Fruit fly (Drosophila melanogaster) whole organism, prepupa: ENCODE results near the gene Coq8.

Experiments used
- Blimp-1 ChIP-seq: fragments of 200-800 bp; sonication (Bioruptor generic); optimal IDR thresholded peaks from 3 replicates; lab custom pipeline; 2017; ENCODE audit warnings: missing biosample characterization, missing genetic modification characterization, mild to moderate bottlenecking, moderate library complexity, missing genetic modification reagents
- CG10631 ChIP-seq: fragments of 200-800 bp; sonication (Bioruptor generic); optimal IDR thresholded peaks from 2 replicates; lab custom pipeline; 2016; ENCODE audit warnings: missing biosample characterization, missing genetic modification characterization
- CG10669 ChIP-seq: fragments of 200-800 bp; sonication (Bioruptor generic); optimal IDR thresholded peaks from 3 replicates; lab custom pipeline; 2018; ENCODE audit warnings: missing biosample characterization, mild to moderate bottlenecking, missing genetic modification characterization, moderate library complexity
- CG11294 ChIP-seq: fragments of 200-800 bp; sonication (Bioruptor generic); IDR thresholded peaks from 2 replicates; pipeline ENCODE4 v1.3.6; 2022; ENCODE audit warnings: missing biosample characterization, missing genetic modification characterization
- CG11762 ChIP-seq: fragments of 200-800 bp; sonication (Bioruptor generic); optimal IDR thresholded peaks from 3 replicates; lab custom pipeline; 2016; ENCODE audit warnings: missing biosample characterization, missing genetic modification characterization; ENCODE audit not compliant: insufficient read depth
- CG11902 ChIP-seq: fragments of 200-800 bp; sonication (Bioruptor generic); optimal IDR thresholded peaks from 3 replicates; lab custom pipeline; 2016; ENCODE audit warnings: missing biosample characterization, missing genetic modification characterization
- CG15336 ChIP-seq: fragments of 200-800 bp; sonication (Bioruptor generic); IDR thresholded peaks from 2 replicates; pipeline ENCODE4 v1.3.6; 2022; ENCODE audit warnings: missing biosample characterization, missing genetic modification characterization
- CG3032 ChIP-seq: fragments of 200-800 bp; optimal IDR thresholded peaks from 2 replicates; lab custom pipeline; 2019; ENCODE audit warnings: missing biosample characterization, mild to moderate bottlenecking, missing genetic modification characterization, moderate library complexity
- CG6163 ChIP-seq: fragments of 200-800 bp; sonication (Bioruptor generic); IDR thresholded peaks from 3 replicates; pipeline ENCODE4 v1.3.6; 2022; ENCODE audit warnings: missing biosample characterization, missing genetic modification characterization
- CG6276 ChIP-seq: fragments of 200-800 bp; sonication (Bioruptor generic); optimal IDR thresholded peaks from 2 replicates; lab custom pipeline; 2017; ENCODE audit warnings: missing biosample characterization, mild to moderate bottlenecking, missing genetic modification characterization
- CG6792 ChIP-seq: fragments of 200-800 bp; sonication (Bioruptor generic); optimal IDR thresholded peaks from 3 replicates; lab custom pipeline; 2016; ENCODE audit warnings: missing biosample characterization, missing genetic modification characterization
- CG6808 ChIP-seq: fragments of 200-800 bp; sonication (Bioruptor generic); optimal IDR thresholded peaks from 3 replicates; lab custom pipeline; 2017; ENCODE audit warnings: missing biosample characterization, missing genetic modification characterization, mild to moderate bottlenecking, moderate library complexity, missing genetic modification reagents
- CG8119 ChIP-seq: fragments of 200-800 bp; sonication (Bioruptor generic); IDR thresholded peaks from 3 replicates; pipeline ENCODE4 v1.3.6; 2022; ENCODE audit warnings: missing biosample characterization, missing genetic modification characterization
- CG8632 ChIP-seq: fragments of 200-800 bp; sonication (Bioruptor generic); optimal IDR thresholded peaks from 3 replicates; lab custom pipeline; 2016; ENCODE audit warnings: missing biosample characterization, missing genetic modification characterization
- CG9139 ChIP-seq: fragments of 200-800 bp; sonication (Bioruptor generic); optimal IDR thresholded peaks from 3 replicates; lab custom pipeline; 2017; ENCODE audit warnings: missing biosample characterization, mild to moderate bottlenecking, missing genetic modification characterization
- Eip75B ChIP-seq: fragments of 200-800 bp; sonication (Bioruptor generic); optimal IDR thresholded peaks from 3 replicates; lab custom pipeline; 2016; ENCODE audit warnings: missing biosample characterization, missing genetic modification characterization
- Eip78C ChIP-seq: fragments of 200-800 bp; sonication (Bioruptor generic); peaks from one replicate; lab custom pipeline; 2016; ENCODE audit warnings: missing biosample characterization, missing genetic modification characterization
- Eip93F ChIP-seq: fragments of 200-800 bp; sonication (Bioruptor generic); optimal IDR thresholded peaks from 2 replicates; lab custom pipeline; 2016; ENCODE audit warnings: missing biosample characterization, mild to moderate bottlenecking, missing genetic modification characterization
- Ets21C ChIP-seq: fragments of 200-800 bp; sonication (Bioruptor generic); optimal IDR thresholded peaks from 3 replicates; lab custom pipeline; 2016; ENCODE audit warnings: missing biosample characterization, missing genetic modification characterization
- Ets96B ChIP-seq: fragments of 200-800 bp; optimal IDR thresholded peaks from 2 replicates; lab custom pipeline; 2019; ENCODE audit warnings: missing biosample characterization, mild to moderate bottlenecking, missing genetic modification characterization, moderate library complexity
- Hr38 ChIP-seq: sonication (Bioruptor generic); optimal IDR thresholded peaks from 2 replicates; lab custom pipeline; 2016; ENCODE audit warnings: missing biosample characterization, missing genetic modification characterization
- Hr39 ChIP-seq: fragments of 200-800 bp; sonication (Bioruptor generic); optimal IDR thresholded peaks from 2 replicates; lab custom pipeline; 2016; ENCODE audit warnings: missing biosample characterization, missing genetic modification characterization
- Hr4 ChIP-seq: fragments of 200-800 bp; sonication (Bioruptor generic); optimal IDR thresholded peaks from 3 replicates; lab custom pipeline; 2016; ENCODE audit warnings: missing biosample characterization, missing genetic modification characterization
- Lpt ChIP-seq: fragments of 200-800 bp; sonication (Bioruptor generic); optimal IDR thresholded peaks from 3 replicates; lab custom pipeline; 2016; ENCODE audit warnings: missing biosample characterization, missing genetic modification characterization
- Smox ChIP-seq: fragments of 200-800 bp; sonication (Bioruptor generic); optimal IDR thresholded peaks from 3 replicates; lab custom pipeline; 2016; ENCODE audit warnings: missing biosample characterization, missing genetic modification characterization
- Sox14 ChIP-seq: fragments of 200-800 bp; sonication (Bioruptor generic); optimal IDR thresholded peaks from 3 replicates; lab custom pipeline; 2016; ENCODE audit warnings: missing biosample characterization, missing genetic modification characterization
- Sox15 ChIP-seq: fragments of 200-800 bp; sonication (Bioruptor generic); optimal IDR thresholded peaks from 3 replicates; lab custom pipeline; 2016; ENCODE audit warnings: missing biosample characterization, missing genetic modification characterization
- achi ChIP-seq: fragments of 200-800 bp; sonication (Bioruptor generic); optimal IDR thresholded peaks from 3 replicates; lab custom pipeline; 2016; ENCODE audit warnings: missing biosample characterization, missing genetic modification characterization
- acj6 ChIP-seq: fragments of 200-800 bp; sonication (Bioruptor generic); optimal IDR thresholded peaks from 3 replicates; lab custom pipeline; 2016; ENCODE audit warnings: missing biosample characterization, missing genetic modification characterization
- cyc ChIP-seq: fragments of 200-800 bp; sonication (Bioruptor generic); optimal IDR thresholded peaks from 3 replicates; lab custom pipeline; 2016; ENCODE audit warnings: missing biosample characterization, missing genetic modification characterization
- dac ChIP-seq: fragments of 200-800 bp; sonication (Bioruptor generic); optimal IDR thresholded peaks from 2 replicates; lab custom pipeline; 2017; ENCODE audit warnings: missing biosample characterization, mild to moderate bottlenecking, missing genetic modification characterization
- dsx ChIP-seq: fragments of 200-800 bp; optimal IDR thresholded peaks from 3 replicates; lab custom pipeline; 2019; ENCODE audit warnings: missing biosample characterization, mild to moderate bottlenecking, missing genetic modification characterization, moderate library complexity; ENCODE audit not compliant: poor library complexity, severe bottlenecking
- eg ChIP-seq: fragments of 200-800 bp; sonication (Bioruptor generic); IDR thresholded peaks from 3 replicates; pipeline ENCODE4 v1.3.6; 2022; ENCODE audit warnings: missing biosample characterization, missing genetic modification characterization
- fd59A ChIP-seq: fragments of 200-800 bp; sonication (Bioruptor generic); optimal IDR thresholded peaks from 2 replicates; lab custom pipeline; 2017; ENCODE audit warnings: missing biosample characterization, mild to moderate bottlenecking, missing genetic modification characterization, missing genetic modification reagents
- fd85E ChIP-seq: fragments of 200-800 bp; sonication (Bioruptor generic); optimal IDR thresholded peaks from 3 replicates; lab custom pipeline; 2016; ENCODE audit warnings: missing biosample characterization, missing genetic modification characterization
- net ChIP-seq: fragments of 200-800 bp; sonication (Bioruptor generic); optimal IDR thresholded peaks from 3 replicates; lab custom pipeline; 2016; ENCODE audit warnings: missing biosample characterization, missing genetic modification characterization
- pdm3 ChIP-seq: fragments of 200-800 bp; sonication (Bioruptor generic); optimal IDR thresholded peaks from 3 replicates; lab custom pipeline; 2016; ENCODE audit warnings: missing biosample characterization, missing genetic modification characterization
- salr ChIP-seq, 2 experiments: fragments of 200-800 bp; sonication (Bioruptor generic); optimal IDR thresholded peaks; 3 replicates each; lab custom pipeline; 2016 to 2018; ENCODE audit warnings: missing biosample characterization in 2 of 2, missing genetic modification characterization in 2 of 2, mild to moderate bottlenecking in 1 of 2
- ss ChIP-seq, 2 experiments: fragments of 200-800 bp; sonication (Bioruptor generic); optimal IDR thresholded peaks; 2 replicates in 1 of 2; 3 replicates in 1 of 2; lab custom pipeline; 2017 to 2018; ENCODE audit warnings: mild to moderate bottlenecking in 2 of 2, missing biosample characterization in 2 of 2, missing genetic modification characterization in 2 of 2, moderate library complexity in 1 of 2
- svp ChIP-seq: fragments of 200-800 bp; sonication (Bioruptor generic); peaks from one replicate; lab custom pipeline; 2016; ENCODE audit warnings: missing biosample characterization, missing genetic modification characterization
- topi ChIP-seq: fragments of 200-800 bp; sonication (Bioruptor generic); optimal IDR thresholded peaks from 3 replicates; lab custom pipeline; 2016; ENCODE audit warnings: missing biosample characterization, missing genetic modification characterization
- vri ChIP-seq: fragments of 200-800 bp; sonication (Bioruptor generic); optimal IDR thresholded peaks from 3 replicates; lab custom pipeline; 2016; ENCODE audit warnings: missing biosample characterization, mild to moderate bottlenecking, missing genetic modification characterization

Coq8 gene

dm6 chrX:12909577-12910426, 8.9 kb upstream of the Coq8 start, which contains the start of the genes Brms1 and CG4645 (continued):
- TF ChIP-seq pdm3 (GFP tag; lab: Kevin White, UChicago) (peak; percentile 58), fd59A (peak; percentile 33), Smox (GFP tag; lab: Kevin White, UChicago) (peak; percentile 26), Eip75B (GFP tag; lab: Kevin White, UChicago) (peak; percentile 9), CG11902 (GFP tag; lab: Kevin White, UChicago) (peak; percentile 24), Blimp-1 (GFP tag; lab: Kevin White, UChicago) (no peak), dsx (no peak), CG6792 (peak; percentile 32), dac (no peak), vri (GFP tag; lab: Kevin White, UChicago) (no peak), Hr39 (GFP tag; lab: Kevin White, UChicago) (peak; percentile 31), achi (peak; percentile 30), Sox15 (GFP tag; lab: Kevin White, UChicago) (peak; percentile 22), Hr38 (no peak), CG15336 (GFP tag; lab: Robert Waterston, UW) (no peak), Ets21C (peak; percentile 33), eg (0 out of 3 replicates have a peak, but pooled peaks have one; percentile 15), CG6163 (no peak), CG11294 (GFP tag; lab: Robert Waterston, UW) (no peak), Eip78C (GFP tag; lab: Kevin White, UChicago) (peak; percentile 79), cyc (GFP tag; lab: Kevin White, UChicago) (peak; percentile 51), CG6808 (GFP tag; lab: Kevin White, UChicago) (peak; percentile 38), fd85E (GFP tag; lab: Kevin White, UChicago) (no peak), Hr4 (GFP tag; lab: Kevin White, UChicago) (peak; percentile 31), CG6276 (GFP tag; lab: Kevin White, UChicago) (no peak), CG8119 (GFP tag; lab: Robert Waterston, UW) (no peak)

- TF ChIP-seq Lpt (GFP tag; lab: Kevin White, UChicago) = no peak
- no peak for TF ChIP-seq Eip78C (GFP tag; lab: Kevin White, UChicago)
- no peak for TF ChIP-seq salr (GFP tag; optimal IDR thresholded peaks at IDR 0.05; lab: Kevin White, UChicago)
- TF ChIP-seq pdm3 (GFP tag; lab: Kevin White, UChicago) = no peak
- no peak for TF ChIP-seq ss (GFP tag; optimal IDR thresholded peaks at IDR 0.05; lab: Kevin White, UChicago)
- TF ChIP-seq Ets96B = no peak
- TF ChIP-seq Eip75B (GFP tag; lab: Kevin White, UChicago) = no peak
- TF ChIP-seq svp (GFP tag; lab: Kevin White, UChicago) = no peak
- TF ChIP-seq CG8119 (GFP tag; lab: Robert Waterston, UW) = no peak
- TF ChIP-seq CG6808 (GFP tag; lab: Kevin White, UChicago) = no peak
- TF ChIP-seq CG11762 = no peak
- TF ChIP-seq Eip93F (GFP tag; lab: Kevin White, UChicago) = no peak
- no peak for TF ChIP-seq CG8632 (GFP tag; lab: Kevin White, UChicago)
Observed at dm6 chrX:12906914-12907313, 6.0 kb upstream of the Coq8 start, which contains the start of gene mRpL49. TSS of gene mRpL49 (plus strand) at chrX:12907105.

- TF ChIP-seq CG8632 (GFP tag; lab: Kevin White, UChicago) (no peak), CG9139 (GFP tag; lab: Kevin White, UChicago) (no peak), cyc (GFP tag; lab: Kevin White, UChicago) (no peak), net (GFP tag; lab: Kevin White, UChicago) (no peak), dsx (no peak), svp (GFP tag; lab: Kevin White, UChicago) (no peak), salr (GFP tag; optimal IDR thresholded peaks at IDR 0.05; lab: Kevin White, UChicago) (peak in 1 of 2 experiments; percentile 37), Hr4 (GFP tag; lab: Kevin White, UChicago) (peak; percentile 50), Lpt (GFP tag; lab: Kevin White, UChicago) (no peak), ss (GFP tag; optimal IDR thresholded peaks at IDR 0.05; lab: Kevin White, UChicago) (no peak), CG11762 (no peak), CG6276 (GFP tag; lab: Kevin White, UChicago) (peak; percentile 41), CG3032 (tag; lab: Kevin White, UChicago) (no peak), acj6 (peak; percentile 14), achi (peak; percentile 11), Sox14 (GFP tag; lab: Kevin White, UChicago) (no peak), CG10631 (no peak), Hr38 (no peak), CG15336 (GFP tag; lab: Robert Waterston, UW) (peak; percentile 51), dac (no peak), Ets21C (no peak), topi (no peak), CG10669 (GFP tag; lab: Kevin White, UChicago) (no peak), CG11902 (GFP tag; lab: Kevin White, UChicago) (no peak), Ets96B (no peak)
Observed at dm6 chrX:12905901-12906689, 5.2 kb upstream of the Coq8 start, which contains the start of gene CG4404. TSS of gene CG4404 (minus strand) at chrX:12906018.
